Fruit fly (Drosophila melanogaster) Kc167 (cell line): ENCODE measurements around the gene Dhc93AB.

Experiments
- Myc ChIP-seq: fragments of >200 bp; optimal IDR thresholded peaks from 2 replicates; lab custom pipeline; 2017; ENCODE audit warnings: missing external identifiers
- Sin3A ChIP-seq: fragments of >200 bp; optimal IDR thresholded peaks from 2 replicates; lab custom pipeline; 2018; ENCODE audit warnings: missing external identifiers
- h ChIP-seq: fragments of >200 bp; optimal IDR thresholded peaks from 3 replicates; lab custom pipeline; 2018; ENCODE audit warnings: missing external identifiers
- insv ChIP-seq: fragments of >200 bp; optimal IDR thresholded peaks from 3 replicates; lab custom pipeline; 2018; ENCODE audit warnings: missing external identifiers
- psq ChIP-seq: fragments of >200 bp; optimal IDR thresholded peaks from 2 replicates; lab custom pipeline; 2017; ENCODE audit warnings: missing external identifiers
- ttk ChIP-seq: sonication (Bioruptor generic); optimal IDR thresholded peaks from 2 replicates; lab custom pipeline; 2017; ENCODE audit warnings: missing external identifiers

The Dhc93AB gene

dm6 chr3R:20984087-20984486 is 58.2 kb downstream of the Dhc93AB start:
- TF ChIP-seq Myc (lab: Kevin White, UChicago) (no peak), psq (lab: Kevin White, UChicago) (no peak), h (no peak), ttk (lab: Kevin White, UChicago) (no peak), insv (lab: Kevin White, UChicago) (no peak), Sin3A (lab: Kevin White, UChicago) (no peak)

dm6 chr3R:20977846-20978295 is 64.4 kb downstream of the Dhc93AB start, which contains the start of gene Calx:
Calx (plus strand) TSS chr3R:20978183.
- no peak for TF ChIP-seq h
- no peak for TF ChIP-seq Sin3A (lab: Kevin White, UChicago)
- no peak for TF ChIP-seq ttk (lab: Kevin White, UChicago)
- no peak for TF ChIP-seq Myc (lab: Kevin White, UChicago)
- TF ChIP-seq insv (lab: Kevin White, UChicago) = no peak
- TF ChIP-seq psq (lab: Kevin White, UChicago) = no peak

- TF ChIP-seq psq (lab: Kevin White, UChicago) (no peak), Myc (lab: Kevin White, UChicago) (no peak), Sin3A (lab: Kevin White, UChicago) (no peak), ttk (lab: Kevin White, UChicago) (no peak), h (no peak), insv (lab: Kevin White, UChicago) (no peak)
These were observed 65.7 kb downstream of the Dhc93AB start for dm6 chr3R:20976649-20977048.
